Worm (Caenorhabditis elegans): ENCODE data around the gene ZC443.1.

- TF ChIP-seq lsy-2 (tag; optimal IDR thresholded peaks at IDR 0.05) (no peak), lin-13 (tag; optimal IDR thresholded peaks at IDR 0.05) (no peak), pha-4 (tag; optimal IDR thresholded peaks at IDR 0.05) (no peak), unc-62 (GFP tag; optimal IDR thresholded peaks at IDR 0.05) (no peak), ces-1 (GFP tag; optimal IDR thresholded peaks at IDR 0.05) (no peak)
Observed at ce11 chrV:12773222-12773621, 36.7 kb downstream of the ZC443.1 start, which contains the start of gene ZC455.1.
